Fruit fly (Drosophila melanogaster) whole organism, prepupa: ENCODE measurements around the gene CG43407.

Source experiments
- Blimp-1 ChIP-seq: fragments of 200-800 bp; sonication (Bioruptor generic); optimal IDR thresholded peaks from 3 replicates; lab custom pipeline; 2017; ENCODE audit warnings: missing biosample characterization, missing genetic modification characterization, mild to moderate bottlenecking, moderate library complexity, missing genetic modification reagents
- CG10631 ChIP-seq: fragments of 200-800 bp; sonication (Bioruptor generic); optimal IDR thresholded peaks from 2 replicates; lab custom pipeline; 2016; ENCODE audit warnings: missing biosample characterization, missing genetic modification characterization
- CG10669 ChIP-seq: fragments of 200-800 bp; sonication (Bioruptor generic); optimal IDR thresholded peaks from 3 replicates; lab custom pipeline; 2018; ENCODE audit warnings: missing biosample characterization, mild to moderate bottlenecking, missing genetic modification characterization, moderate library complexity
- CG11762 ChIP-seq: fragments of 200-800 bp; sonication (Bioruptor generic); optimal IDR thresholded peaks from 3 replicates; lab custom pipeline; 2016; ENCODE audit warnings: missing biosample characterization, missing genetic modification characterization; ENCODE audit not compliant: insufficient read depth
- CG11902 ChIP-seq: fragments of 200-800 bp; sonication (Bioruptor generic); optimal IDR thresholded peaks from 3 replicates; lab custom pipeline; 2016; ENCODE audit warnings: missing biosample characterization, missing genetic modification characterization
- CG15336 ChIP-seq: fragments of 200-800 bp; sonication (Bioruptor generic); IDR thresholded peaks from 2 replicates; pipeline ENCODE4 v1.3.6; 2022; ENCODE audit warnings: missing biosample characterization, missing genetic modification characterization
- CG1621 ChIP-seq: fragments of 200-800 bp; sonication (Bioruptor generic); optimal IDR thresholded peaks from 3 replicates; lab custom pipeline; 2018; ENCODE audit warnings: missing biosample characterization, mild to moderate bottlenecking, missing genetic modification characterization
- CG3032 ChIP-seq: fragments of 200-800 bp; optimal IDR thresholded peaks from 2 replicates; lab custom pipeline; 2019; ENCODE audit warnings: missing biosample characterization, mild to moderate bottlenecking, missing genetic modification characterization, moderate library complexity
- CG31627 ChIP-seq: fragments of 200-800 bp; sonication (Bioruptor generic); optimal IDR thresholded peaks from 3 replicates; lab custom pipeline; 2016; ENCODE audit warnings: missing biosample characterization, missing genetic modification characterization
- CG32006 ChIP-seq: fragments of 200-800 bp; sonication (Bioruptor generic); optimal IDR thresholded peaks from 3 replicates; lab custom pipeline; 2017; ENCODE audit warnings: missing biosample characterization, mild to moderate bottlenecking, missing genetic modification characterization
- CG34406 ChIP-seq: fragments of 200-800 bp; sonication (Bioruptor generic); optimal IDR thresholded peaks from 3 replicates; lab custom pipeline; 2016; ENCODE audit warnings: missing biosample characterization, missing genetic modification characterization
- CG3919 ChIP-seq: fragments of 200-800 bp; sonication (Bioruptor generic); optimal IDR thresholded peaks from 3 replicates; lab custom pipeline; 2016; ENCODE audit warnings: missing biosample characterization, missing genetic modification characterization
- CG4318 ChIP-seq: fragments of 200-800 bp; sonication (Bioruptor generic); optimal IDR thresholded peaks from 3 replicates; lab custom pipeline; 2017; ENCODE audit warnings: missing biosample characterization, mild to moderate bottlenecking, missing genetic modification characterization
- CG6163 ChIP-seq: fragments of 200-800 bp; sonication (Bioruptor generic); IDR thresholded peaks from 3 replicates; pipeline ENCODE4 v1.3.6; 2022; ENCODE audit warnings: missing biosample characterization, missing genetic modification characterization
- CG6276 ChIP-seq: fragments of 200-800 bp; sonication (Bioruptor generic); optimal IDR thresholded peaks from 2 replicates; lab custom pipeline; 2017; ENCODE audit warnings: missing biosample characterization, mild to moderate bottlenecking, missing genetic modification characterization
- CG6792 ChIP-seq: fragments of 200-800 bp; sonication (Bioruptor generic); optimal IDR thresholded peaks from 3 replicates; lab custom pipeline; 2016; ENCODE audit warnings: missing biosample characterization, missing genetic modification characterization
- CG6808 ChIP-seq: fragments of 200-800 bp; sonication (Bioruptor generic); optimal IDR thresholded peaks from 3 replicates; lab custom pipeline; 2017; ENCODE audit warnings: missing biosample characterization, missing genetic modification characterization, mild to moderate bottlenecking, moderate library complexity, missing genetic modification reagents
- CG6854 ChIP-seq: fragments of 200-800 bp; sonication (Bioruptor generic); optimal IDR thresholded peaks from 2 replicates; lab custom pipeline; 2017; ENCODE audit warnings: missing biosample characterization, mild to moderate bottlenecking, missing genetic modification characterization
- CG8119 ChIP-seq: fragments of 200-800 bp; sonication (Bioruptor generic); IDR thresholded peaks from 3 replicates; pipeline ENCODE4 v1.3.6; 2022; ENCODE audit warnings: missing biosample characterization, missing genetic modification characterization
- CG8319 ChIP-seq: fragments of 200-800 bp; sonication (Bioruptor generic); optimal IDR thresholded peaks from 3 replicates; lab custom pipeline; 2016; ENCODE audit warnings: missing biosample characterization, missing genetic modification characterization
- CG8632 ChIP-seq: fragments of 200-800 bp; sonication (Bioruptor generic); optimal IDR thresholded peaks from 3 replicates; lab custom pipeline; 2016; ENCODE audit warnings: missing biosample characterization, missing genetic modification characterization
- CG9139 ChIP-seq: fragments of 200-800 bp; sonication (Bioruptor generic); optimal IDR thresholded peaks from 3 replicates; lab custom pipeline; 2017; ENCODE audit warnings: missing biosample characterization, mild to moderate bottlenecking, missing genetic modification characterization
- Eip75B ChIP-seq: fragments of 200-800 bp; sonication (Bioruptor generic); optimal IDR thresholded peaks from 3 replicates; lab custom pipeline; 2016; ENCODE audit warnings: missing biosample characterization, missing genetic modification characterization
- Eip93F ChIP-seq: fragments of 200-800 bp; sonication (Bioruptor generic); optimal IDR thresholded peaks from 2 replicates; lab custom pipeline; 2016; ENCODE audit warnings: missing biosample characterization, mild to moderate bottlenecking, missing genetic modification characterization
- Ets21C ChIP-seq: fragments of 200-800 bp; sonication (Bioruptor generic); optimal IDR thresholded peaks from 3 replicates; lab custom pipeline; 2016; ENCODE audit warnings: missing biosample characterization, missing genetic modification characterization
- Ets96B ChIP-seq: fragments of 200-800 bp; optimal IDR thresholded peaks from 2 replicates; lab custom pipeline; 2019; ENCODE audit warnings: missing biosample characterization, mild to moderate bottlenecking, missing genetic modification characterization, moderate library complexity
- Gug ChIP-seq: fragments of 200-800 bp; sonication (Bioruptor generic); IDR thresholded peaks from 2 replicates; pipeline ENCODE4 v1.3.6; 2022; ENCODE audit warnings: missing biosample characterization, missing genetic modification characterization
- Hr4 ChIP-seq: fragments of 200-800 bp; sonication (Bioruptor generic); optimal IDR thresholded peaks from 3 replicates; lab custom pipeline; 2016; ENCODE audit warnings: missing biosample characterization, missing genetic modification characterization
- Lpt ChIP-seq: fragments of 200-800 bp; sonication (Bioruptor generic); optimal IDR thresholded peaks from 3 replicates; lab custom pipeline; 2016; ENCODE audit warnings: missing biosample characterization, missing genetic modification characterization
- Met ChIP-seq: fragments of 200-800 bp; sonication (Bioruptor generic); optimal IDR thresholded peaks from 3 replicates; lab custom pipeline; 2016; ENCODE audit warnings: missing biosample characterization, missing genetic modification characterization
- OdsH ChIP-seq: fragments of 200-800 bp; sonication (Bioruptor generic); optimal IDR thresholded peaks from 3 replicates; lab custom pipeline; 2016; ENCODE audit warnings: missing biosample characterization, missing genetic modification characterization
- Smox ChIP-seq: fragments of 200-800 bp; sonication (Bioruptor generic); optimal IDR thresholded peaks from 3 replicates; lab custom pipeline; 2016; ENCODE audit warnings: missing biosample characterization, missing genetic modification characterization
- Sox102F ChIP-seq: fragments of 200-800 bp; sonication (Bioruptor generic); optimal IDR thresholded peaks from 2 replicates; lab custom pipeline; 2016; ENCODE audit warnings: missing biosample characterization, mild to moderate bottlenecking, missing genetic modification characterization
- Sox14 ChIP-seq: fragments of 200-800 bp; sonication (Bioruptor generic); optimal IDR thresholded peaks from 3 replicates; lab custom pipeline; 2016; ENCODE audit warnings: missing biosample characterization, missing genetic modification characterization
- achi ChIP-seq: fragments of 200-800 bp; sonication (Bioruptor generic); optimal IDR thresholded peaks from 3 replicates; lab custom pipeline; 2016; ENCODE audit warnings: missing biosample characterization, missing genetic modification characterization
- acj6 ChIP-seq: fragments of 200-800 bp; sonication (Bioruptor generic); optimal IDR thresholded peaks from 3 replicates; lab custom pipeline; 2016; ENCODE audit warnings: missing biosample characterization, missing genetic modification characterization
- dsx ChIP-seq: fragments of 200-800 bp; optimal IDR thresholded peaks from 3 replicates; lab custom pipeline; 2019; ENCODE audit warnings: missing biosample characterization, mild to moderate bottlenecking, missing genetic modification characterization, moderate library complexity; ENCODE audit not compliant: poor library complexity, severe bottlenecking
- fd59A ChIP-seq: fragments of 200-800 bp; sonication (Bioruptor generic); optimal IDR thresholded peaks from 2 replicates; lab custom pipeline; 2017; ENCODE audit warnings: missing biosample characterization, mild to moderate bottlenecking, missing genetic modification characterization, missing genetic modification reagents
- fd85E ChIP-seq: fragments of 200-800 bp; sonication (Bioruptor generic); optimal IDR thresholded peaks from 3 replicates; lab custom pipeline; 2016; ENCODE audit warnings: missing biosample characterization, missing genetic modification characterization
- fkh ChIP-seq: fragments of 200-800 bp; sonication (Bioruptor generic); optimal IDR thresholded peaks from 3 replicates; lab custom pipeline; 2017; ENCODE audit warnings: missing biosample characterization, mild to moderate bottlenecking, missing genetic modification characterization, moderate library complexity
- lz ChIP-seq: fragments of 200-800 bp; sonication (Bioruptor generic); optimal IDR thresholded peaks from 3 replicates; lab custom pipeline; 2016; ENCODE audit warnings: missing biosample characterization, missing genetic modification characterization
- net ChIP-seq: fragments of 200-800 bp; sonication (Bioruptor generic); optimal IDR thresholded peaks from 3 replicates; lab custom pipeline; 2016; ENCODE audit warnings: missing biosample characterization, missing genetic modification characterization
- svp ChIP-seq: fragments of 200-800 bp; sonication (Bioruptor generic); peaks from one replicate; lab custom pipeline; 2016; ENCODE audit warnings: missing biosample characterization, missing genetic modification characterization
- topi ChIP-seq: fragments of 200-800 bp; sonication (Bioruptor generic); optimal IDR thresholded peaks from 3 replicates; lab custom pipeline; 2016; ENCODE audit warnings: missing biosample characterization, missing genetic modification characterization
- vri ChIP-seq: fragments of 200-800 bp; sonication (Bioruptor generic); optimal IDR thresholded peaks from 3 replicates; lab custom pipeline; 2016; ENCODE audit warnings: missing biosample characterization, mild to moderate bottlenecking, missing genetic modification characterization

CG43407 gene

dm6 chr3L:19046389-19047042 lies 6.7 kb downstream of the CG43407 start (continued):
- TF ChIP-seq lz (peak; percentile 86), fd85E (GFP tag; lab: Kevin White, UChicago) (no peak), Blimp-1 (GFP tag; lab: Kevin White, UChicago) (peak; percentile 74), Met (GFP tag; lab: Kevin White, UChicago) (peak; percentile 90), CG3919 (GFP tag; lab: Kevin White, UChicago) (peak; percentile 71), CG6854 (GFP tag; lab: Kevin White, UChicago) (peak; percentile 59), CG15336 (GFP tag; lab: Robert Waterston, UW) (0 out of 2 replicates have a peak, but pooled peaks have one; percentile 30), Hr4 (GFP tag; lab: Kevin White, UChicago) (no peak), CG6792 (GFP tag; lab: Kevin White, UChicago) (peak; percentile 82)
- TF ChIP-seq, all 60 proteins: peak for 46

- TF ChIP-seq vri (GFP tag; lab: Kevin White, UChicago) (peak; percentile 56), CG3919 (GFP tag; lab: Kevin White, UChicago) (peak; percentile 78), CG6854 (GFP tag; lab: Kevin White, UChicago) (peak; percentile 67), svp (GFP tag; lab: Kevin White, UChicago) (peak; percentile 91), topi (GFP tag; lab: Kevin White, UChicago) (peak; percentile 76), Sox14 (GFP tag; lab: Kevin White, UChicago) (peak; percentile 81), achi (GFP tag; lab: Kevin White, UChicago) (peak; percentile 83), Lpt (peak; percentile 39), CG3032 (tag; lab: Kevin White, UChicago) (peak; percentile 80), dsx (GFP tag; lab: Kevin White, UChicago) (peak; percentile 79), CG6276 (peak; percentile 66), CG10631 (GFP tag; lab: Kevin White, UChicago) (peak; percentile 79), CG8632 (GFP tag; lab: Kevin White, UChicago) (peak; percentile 90), CG34406 (GFP tag; lab: Kevin White, UChicago) (peak; percentile 85), CG15336 (GFP tag; lab: Robert Waterston, UW) (peak; percentile 92), CG11902 (peak; percentile 36), CG6792 (GFP tag; lab: Kevin White, UChicago) (peak; percentile 79), Sox102F (GFP tag; lab: Kevin White, UChicago) (peak; percentile 78), CG1621 (tag; lab: Kevin White, UChicago) (peak; percentile 9), CG6163 (peak; percentile 90), CG32006 (GFP tag; lab: Kevin White, UChicago) (peak; percentile 79), Met (GFP tag; lab: Kevin White, UChicago) (peak; percentile 86), Eip75B (peak; percentile 44), fd59A (GFP tag; lab: Kevin White, UChicago) (no peak), acj6 (GFP tag; lab: Kevin White, UChicago) (peak; percentile 82), fkh (GFP tag; lab: Kevin White, UChicago) (peak; percentile 40), CG10669 (peak; percentile 66), CG9139 (GFP tag; lab: Kevin White, UChicago) (peak; percentile 68), Eip93F (GFP tag; lab: Kevin White, UChicago) (peak; percentile 54), CG6808 (GFP tag; lab: Kevin White, UChicago) (peak; percentile 53), CG8119 (GFP tag; lab: Robert Waterston, UW) (peak; percentile 87), Gug (GFP tag; lab: Robert Waterston, UW) (peak; percentile 67), net (GFP tag; lab: Kevin White, UChicago) (peak; percentile 79), lz (peak; percentile 75), fd85E (GFP tag; lab: Kevin White, UChicago) (peak; percentile 8), Ets21C (peak; percentile 63), Blimp-1 (GFP tag; lab: Kevin White, UChicago) (no peak), CG4318 (peak; percentile 33), CG11762 (GFP tag; lab: Kevin White, UChicago) (peak; percentile 61), Ets96B (tag; lab: Kevin White, UChicago) (peak; percentile 82), CG8319 (GFP tag; lab: Kevin White, UChicago) (peak; percentile 63), OdsH (GFP tag; lab: Kevin White, UChicago) (peak; percentile 84), CG31627 (GFP tag; lab: Kevin White, UChicago) (peak; percentile 73), Smox (peak; percentile 84)
Observed at dm6 chr3L:19045299-19046025, 7.7 kb downstream of the CG43407 start, which contains the start of gene nkd. Gene nkd (minus strand): TSS chr3L:19045449.
